Worm (Caenorhabditis elegans): ENCODE measurements around the gene ugt-55.
A peak's percentile ranks its signal among the peaks of the same experiment; 100 is the strongest.

The ugt-55 gene

ce11 chrV:12288577-12288976, 32.1 kb downstream of the ugt-55 start, which contains the start of gene rskd-1 (continued):
- TF ChIP-seq hlh-4 (tag; optimal IDR thresholded peaks at IDR 0.05) (no peak), nhr-90 (tag; optimal IDR thresholded peaks at IDR 0.05; ENCODE audit: poor library complexity) (no peak), nhr-12 (tag; optimal IDR thresholded peaks at IDR 0.05) (no peak), nhr-20 (tag; optimal IDR thresholded peaks at IDR 0.05) (no peak), fkh-8 (tag; optimal IDR thresholded peaks at IDR 0.05) (no peak), Y116A8C.19 (tag; optimal IDR thresholded peaks at IDR 0.05; ENCODE audit: borderline replicate concordance) (no peak), irx-1 (tag; optimal IDR thresholded peaks at IDR 0.05) (no peak), tlp-1 (tag; optimal IDR thresholded peaks at IDR 0.05) (no peak), aly-2 (tag; optimal IDR thresholded peaks at IDR 0.05) (no peak), fkh-10 (GFP tag; optimal IDR thresholded peaks at IDR 0.05) (no peak), alr-1 (tag; optimal IDR thresholded peaks at IDR 0.05; ENCODE audit: borderline replicate concordance) (no peak), blmp-1 (tag; optimal IDR thresholded peaks at IDR 0.05) (peak; percentile 36), skn-1 (tag; optimal IDR thresholded peaks at IDR 0.05) (peak; percentile 6), unc-98 (GFP tag; IDR thresholded peaks at IDR 0.05) (no peak), F16B12.6 (tag; optimal IDR thresholded peaks at IDR 0.05) (no peak), mep-1 (tag; optimal IDR thresholded peaks at IDR 0.05) (peak; percentile 47), unc-130 (tag; optimal IDR thresholded peaks at IDR 0.05) (no peak), rnt-1 (tag; optimal IDR thresholded peaks at IDR 0.05) (no peak), snu-23 (GFP tag; optimal IDR thresholded peaks at IDR 0.05) (peak; percentile 29), zag-1 (tag; optimal IDR thresholded peaks at IDR 0.05) (no peak), grh-1 (GFP tag; IDR thresholded peaks at IDR 0.05) (no peak), dpl-1 (GFP tag; optimal IDR thresholded peaks at IDR 0.05) (peak in 2 of 3 experiments; percentile 13 to 28), nhr-84 (tag; optimal IDR thresholded peaks at IDR 0.05) (no peak), efl-1 (optimal IDR thresholded peaks at IDR 0.05) (peak in 1 of 2 experiments; percentile 31), efl-1 (GFP tag; optimal IDR thresholded peaks at IDR 0.05 in 1 of 2) (peak; percentile 24 to 76), ztf-11 (tag; optimal IDR thresholded peaks at IDR 0.05) (no peak), unc-86 (tag; optimal IDR thresholded peaks at IDR 0.05) (no peak), pqm-1 (tag; optimal IDR thresholded peaks at IDR 0.05) (no peak)

DNA sequence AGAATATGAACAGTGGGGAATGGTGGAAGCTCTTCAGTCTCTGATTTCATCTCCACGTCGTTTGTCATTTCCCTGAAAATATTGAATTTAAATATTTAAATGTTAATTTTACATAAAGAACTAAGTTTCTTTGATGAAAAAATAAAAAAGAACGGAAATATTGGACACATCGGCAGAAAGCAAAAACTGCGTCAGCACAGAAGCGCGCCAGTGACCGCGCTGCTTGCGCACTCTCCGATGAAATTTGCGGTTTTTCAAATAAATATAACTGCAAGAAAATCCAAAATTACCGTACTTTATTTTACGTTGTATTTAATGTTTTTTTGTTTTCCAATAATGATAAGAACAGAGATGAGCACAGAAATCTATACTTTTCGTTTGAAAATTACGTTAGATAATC, 35.1 kb downstream of the ugt-55 start, which contains the start of the genes srpa-68 and srh-16:
TSS of gene srpa-68 (minus strand) at position 72 of the 400 bp plus-strand sequence.
TSS of gene srh-16 (plus strand) at position 275 of the 400 bp plus-strand sequence.
- peak; percentile 96 for TF ChIP-seq mep-1 (tag; optimal IDR thresholded peaks at IDR 0.05)
- peak; percentile 90 for TF ChIP-seq irx-1 (tag; optimal IDR thresholded peaks at IDR 0.05)
- TF ChIP-seq aly-2 (tag; optimal IDR thresholded peaks at IDR 0.05), result peak; percentile 82
- peak; percentile 67 for TF ChIP-seq ama-1 (optimal IDR thresholded peaks at IDR 0.05)
- peak; percentile 87 for TF ChIP-seq unc-130 (tag; optimal IDR thresholded peaks at IDR 0.05)
- no peak for TF ChIP-seq alr-1 (tag; optimal IDR thresholded peaks at IDR 0.05; ENCODE audit: borderline replicate concordance)
- no peak for TF ChIP-seq hlh-17 (GFP tag; optimal IDR thresholded peaks at IDR 0.05; ENCODE audit: borderline replicate concordance)
- peak; percentile 89 for TF ChIP-seq lin-14 (GFP tag; optimal IDR thresholded peaks at IDR 0.05)
- TF ChIP-seq nhr-237 (tag; optimal IDR thresholded peaks at IDR 0.05), result peak; percentile 38
- no peak for TF ChIP-seq C34B4.2 (tag; optimal IDR thresholded peaks at IDR 0.05)
- TF ChIP-seq tbx-2 (tag; optimal IDR thresholded peaks at IDR 0.05), result peak; percentile 93
- peak; percentile 71 for TF ChIP-seq C04F5.9 (tag; optimal IDR thresholded peaks at IDR 0.05)
- TF ChIP-seq fkh-10 (GFP tag; optimal IDR thresholded peaks at IDR 0.05), result peak; percentile 77
- peak; percentile 95 for TF ChIP-seq lin-39 (tag; optimal IDR thresholded peaks at IDR 0.05)
- peak; percentile 95 for TF ChIP-seq nhr-90 (tag; optimal IDR thresholded peaks at IDR 0.05; ENCODE audit: poor library complexity)
- TF ChIP-seq skn-1 (tag; optimal IDR thresholded peaks at IDR 0.05), result peak; percentile 90
- peak; percentile 45 for TF ChIP-seq F16B12.6 (tag; optimal IDR thresholded peaks at IDR 0.05)
- TF ChIP-seq hlh-4 (tag; optimal IDR thresholded peaks at IDR 0.05), result peak; percentile 5
- no peak for TF ChIP-seq ces-1 (GFP tag; optimal IDR thresholded peaks at IDR 0.05)
- peak; percentile 36 for TF ChIP-seq efl-3 (GFP tag; optimal IDR thresholded peaks at IDR 0.05)
- TF ChIP-seq egl-13 (tag; optimal IDR thresholded peaks at IDR 0.05), result peak; percentile 88
- TF ChIP-seq ceh-63 (GFP tag; optimal IDR thresholded peaks at IDR 0.05), result no peak
- peak; percentile 82 to 99 for TF ChIP-seq efl-1 (optimal IDR thresholded peaks at IDR 0.05)
- TF ChIP-seq efl-1 (GFP tag; optimal IDR thresholded peaks at IDR 0.05 in 1 of 2), result peak; percentile 97 to 100
- peak; percentile 12 for TF ChIP-seq nhr-28 (tag; optimal IDR thresholded peaks at IDR 0.05)
- TF ChIP-seq fos-1 (tag; optimal IDR thresholded peaks at IDR 0.05), result peak; percentile 58
- TF ChIP-seq aha-1 (tag; optimal IDR thresholded peaks at IDR 0.05), result peak; percentile 27
- TF ChIP-seq xbp-1 (tag; optimal IDR thresholded peaks at IDR 0.05), result peak; percentile 93
- TF ChIP-seq fkh-4 (tag; optimal IDR thresholded peaks at IDR 0.05; ENCODE audit: borderline replicate concordance), result peak; percentile 15
- TF ChIP-seq nhr-84 (tag; optimal IDR thresholded peaks at IDR 0.05), result no peak
- peak; percentile 98 for TF ChIP-seq nhr-85 (tag)
- peak; percentile 52 for TF ChIP-seq hpl-2 (GFP tag; optimal IDR thresholded peaks at IDR 0.05)
- TF ChIP-seq swsn-7 (tag; optimal IDR thresholded peaks at IDR 0.05), result peak; percentile 93
- TF ChIP-seq nhr-77 (tag; optimal IDR thresholded peaks at IDR 0.05), result peak; percentile 77
- TF ChIP-seq isw-1 (GFP tag; IDR thresholded peaks at IDR 0.05), result peak; percentile 88
- TF ChIP-seq mdl-1 (tag; optimal IDR thresholded peaks at IDR 0.05), result peak in 1 of 2 experiments; percentile 77
